Fruit fly (Drosophila melanogaster) whole organism, pupa: ENCODE data around the gene DENR.
A peak's percentile ranks its signal among the peaks of the same experiment; 100 is the strongest.

Experiments used
- CG13204 ChIP-seq: fragments of 200-800 bp; sonication (Bioruptor generic); optimal IDR thresholded peaks from 2 replicates; lab custom pipeline; 2018; ENCODE audit warnings: missing biosample characterization, mild to moderate bottlenecking, missing genetic modification characterization, moderate library complexity
- CG17806 ChIP-seq: fragments of 200-800 bp; sonication (Bioruptor generic); optimal IDR thresholded peaks from 2 replicates; lab custom pipeline; 2018; ENCODE audit warnings: missing biosample characterization, mild to moderate bottlenecking, missing genetic modification characterization, moderate library complexity
- CG34367 ChIP-seq: fragments of 200-800 bp; sonication (Bioruptor generic); optimal IDR thresholded peaks from 2 replicates; lab custom pipeline; 2018; ENCODE audit warnings: missing biosample characterization, mild to moderate bottlenecking, missing genetic modification characterization
- CG4496 ChIP-seq: fragments of 200-800 bp; sonication (Bioruptor generic); IDR thresholded peaks from 3 replicates; pipeline ENCODE4 v1.3.6; 2022; ENCODE audit warnings: missing biosample characterization, missing genetic modification characterization
- CG8159 ChIP-seq: fragments of 200-800 bp; sonication (Bioruptor generic); optimal IDR thresholded peaks from 3 replicates; lab custom pipeline; 2018; ENCODE audit warnings: missing biosample characterization, mild to moderate bottlenecking, missing genetic modification characterization, moderate library complexity
- D1 ChIP-seq: fragments of 200-800 bp; sonication (Bioruptor generic); optimal IDR thresholded peaks from 2 replicates; lab custom pipeline; 2018; ENCODE audit warnings: missing biosample characterization, mild to moderate bottlenecking, missing genetic modification characterization, moderate library complexity
- EcR ChIP-seq: fragments of 200-800 bp; sonication (Bioruptor generic); optimal IDR thresholded peaks from 3 replicates; lab custom pipeline; 2019; ENCODE audit warnings: missing biosample characterization, missing genetic modification characterization, mild to moderate bottlenecking, moderate library complexity, missing genetic modification reagents
- Ets98B ChIP-seq: fragments of 200-800 bp; sonication (Bioruptor generic); IDR thresholded peaks from 2 replicates; pipeline ENCODE4 v1.3.6; 2022; ENCODE audit warnings: missing biosample characterization, missing genetic modification characterization
- Pif1A ChIP-seq: fragments of 200-800 bp; sonication (Bioruptor generic); optimal IDR thresholded peaks from 3 replicates; lab custom pipeline; 2016; ENCODE audit warnings: missing biosample characterization, missing genetic modification characterization
- Pif1B ChIP-seq: fragments of 200-800 bp; sonication (Bioruptor generic); optimal IDR thresholded peaks from 3 replicates; lab custom pipeline; 2016; ENCODE audit warnings: missing biosample characterization, missing genetic modification characterization
- Snoo ChIP-seq: fragments of 200-800 bp; sonication (Bioruptor generic); optimal IDR thresholded peaks from 3 replicates; lab custom pipeline; 2017; ENCODE audit warnings: missing biosample characterization, mild to moderate bottlenecking, missing genetic modification characterization, inconsistent platforms
- fd96Ca ChIP-seq: fragments of 200-800 bp; sonication (Bioruptor generic); IDR thresholded peaks from 3 replicates; pipeline ENCODE4 v1.3.6; 2022; ENCODE audit warnings: missing biosample characterization, missing genetic modification characterization
- gl ChIP-seq: fragments of 200-800 bp; sonication (Bioruptor generic); optimal IDR thresholded peaks from 2 replicates; lab custom pipeline; 2018; ENCODE audit warnings: missing biosample characterization, mild to moderate bottlenecking, missing genetic modification characterization

DNA sequence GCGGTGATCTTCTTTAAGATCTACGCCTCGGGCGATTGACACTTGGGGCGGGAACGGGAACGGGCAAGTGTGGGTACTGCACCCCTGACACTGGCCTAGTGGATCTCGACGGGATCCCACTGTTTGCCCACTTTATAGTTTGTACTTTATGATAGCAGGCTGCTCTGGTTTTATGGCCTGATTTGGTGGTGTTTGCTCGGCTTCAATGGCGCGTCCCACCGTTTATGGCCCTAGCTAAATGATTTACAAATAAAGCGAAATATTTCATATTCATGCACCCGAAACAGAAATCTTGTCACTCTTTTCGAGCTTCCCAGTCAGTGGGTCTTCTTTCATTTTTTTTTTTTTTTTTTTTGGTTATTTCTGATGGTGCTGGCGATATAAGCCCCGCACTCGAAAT lies 4.2 kb upstream of the DENR start:
- TF ChIP-seq Snoo (no peak), CG13204 (GFP tag; lab: Kevin White, UChicago) (no peak), EcR (GFP tag; lab: Kevin White, UChicago) (no peak), CG4496 (GFP tag; lab: Robert Waterston, UW) (no peak), D1 (tag; lab: Kevin White, UChicago) (no peak), CG8159 (tag; lab: Kevin White, UChicago) (no peak), CG34367 (tag; lab: Kevin White, UChicago) (no peak), CG17806 (tag; lab: Kevin White, UChicago) (no peak), fd96Ca (GFP tag; lab: Robert Waterston, UW) (0 out of 3 replicates have a peak, but pooled peaks have one; percentile 14), Pif1B (GFP tag; lab: Kevin White, UChicago) (no peak), gl (tag; lab: Kevin White, UChicago) (no peak), Pif1A (no peak), Ets98B (GFP tag; lab: Robert Waterston, UW) (no peak)
